Worm (Caenorhabditis elegans) whole organism, L4/young adult: Measurements from ENCODE around the gene F28F9.3.

Source experiments
- dao-5 ChIP-seq: sonication (generic microtip); optimal IDR thresholded peaks from 2 replicates; lab custom pipeline; 2016; ENCODE audit warnings: missing genotype, missing genetic modification characterization, moderate library complexity, missing compliant biosample characterization
- him-1 ChIP-seq: sonication (generic microtip); optimal IDR thresholded peaks from 2 replicates; lab custom pipeline; 2016; ENCODE audit warnings: missing genotype, missing genetic modification reagents, missing genetic modification characterization, missing compliant biosample characterization

DNA sequence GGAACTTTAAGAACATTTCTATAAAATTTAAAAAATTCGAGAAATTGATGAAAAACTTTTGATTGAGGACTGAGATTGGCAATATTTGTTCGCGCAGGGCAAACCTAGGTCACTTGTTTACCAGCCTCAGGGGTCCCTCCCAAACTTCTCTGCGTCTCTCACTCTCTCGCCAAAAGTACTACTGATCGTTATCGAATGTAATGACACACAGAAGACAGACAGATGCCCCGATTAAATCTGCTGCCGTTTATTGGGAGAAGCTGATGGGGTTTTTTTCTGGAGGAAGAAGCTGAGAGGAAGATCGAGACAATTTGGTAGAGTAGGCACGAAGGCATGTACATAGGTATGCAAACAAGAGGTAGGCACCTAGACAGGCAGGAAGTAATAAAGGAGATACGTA, 1.3 kb upstream of the F28F9.3 start:
- TF ChIP-seq him-1 (tag; lab: Kevin White, UChicago): no peak
- no peak for TF ChIP-seq dao-5
